Worm (Caenorhabditis elegans) whole organism, young adult: ENCODE measurements around the gene eat-4.

ENCODE experiments used
- B0261.1 ChIP-seq: sonication (generic microtip); optimal IDR thresholded peaks from 2 replicates; lab custom pipeline; 2016; ENCODE audit warnings: mild to moderate bottlenecking, missing genetic modification characterization, moderate library complexity, missing compliant biosample characterization
- B0336.3 ChIP-seq: fragments of 200-800 bp; sonication (Bioruptor generic); IDR thresholded peaks from 2 replicates; pipeline ENCODE4 v1.3.6; 2022; ENCODE audit warnings: missing genetic modification characterization, missing compliant biosample characterization
- Y53G8AR.9 ChIP-seq: fragments of 200-800 bp; sonication (Bioruptor generic); conservative IDR thresholded peaks from 2 replicates; pipeline ENCODE4 v1.3.6; 2022; ENCODE audit warnings: missing genetic modification reagents, missing genetic modification characterization, missing compliant biosample characterization
- attf-5 ChIP-seq: fragments of 200-800 bp; sonication (Bioruptor generic); optimal IDR thresholded peaks from 2 replicates; lab custom pipeline; 2018; ENCODE audit warnings: mild to moderate bottlenecking, missing genetic modification characterization, missing compliant biosample characterization
- attf-6 ChIP-seq: fragments of 200-800 bp; sonication (Bioruptor generic); IDR thresholded peaks from 2 replicates; pipeline ENCODE4 v1.3.6; 2022; ENCODE audit warnings: missing genetic modification reagents, missing genetic modification characterization, missing compliant biosample characterization
- ceh-100 ChIP-seq: fragments of 200-800 bp; sonication (Bioruptor generic); IDR thresholded peaks from 2 replicates; pipeline ENCODE4 v1.3.6; 2022; ENCODE audit warnings: missing genetic modification reagents, missing genetic modification characterization, missing compliant biosample characterization
- ceh-27 ChIP-seq: fragments of 200-800 bp; sonication (Bioruptor generic); optimal IDR thresholded peaks from 2 replicates; lab custom pipeline; 2018; ENCODE audit warnings: mild to moderate bottlenecking, missing genetic modification characterization, moderate library complexity, missing compliant biosample characterization
- ceh-91 ChIP-seq: fragments of 200-800 bp; sonication (Bioruptor generic); IDR thresholded peaks from 2 replicates; pipeline ENCODE4 v1.3.6; 2022; ENCODE audit warnings: missing genetic modification reagents, missing genetic modification characterization, missing compliant biosample characterization
- dpl-1 ChIP-seq: fragments of 150-350 bp; optimal IDR thresholded peaks from 2 replicates; lab custom pipeline; 2014; ENCODE audit warnings: missing biosample characterization, missing genetic modification reagents, missing genetic modification characterization
- efl-1 ChIP-seq: fragments of 150-350 bp; optimal IDR thresholded peaks from 2 replicates; lab custom pipeline; 2014; ENCODE audit warnings: missing biosample characterization, missing genetic modification reagents, missing genetic modification characterization
- ekl-4 ChIP-seq: fragments of 200-800 bp; sonication (Bioruptor generic); IDR thresholded peaks from 2 replicates; pipeline ENCODE4 v1.3.6; 2022; ENCODE audit warnings: missing genetic modification reagents, missing genetic modification characterization, missing compliant biosample characterization
- let-607 ChIP-seq, 2 experiments: fragments of 200-800 bp in 1 of 2; sonication (Bioruptor generic) in 1 of 2; sonication (generic microtip) in 1 of 2; optimal IDR thresholded peaks; 2 replicates each; lab custom pipeline; 2016 to 2018; ENCODE audit warnings: mild to moderate bottlenecking in 2 of 2, missing compliant biosample characterization in 2 of 2, missing genetic modification characterization in 2 of 2, moderate library complexity in 2 of 2, missing genotype in 1 of 2
- mcd-1 ChIP-seq: fragments of 200-800 bp; sonication (Bioruptor generic); IDR thresholded peaks from 2 replicates; pipeline ENCODE4 v1.3.6; 2022; ENCODE audit warnings: missing genetic modification reagents, missing genetic modification characterization, missing compliant biosample characterization
- nfya-1 ChIP-seq: sonication (generic microtip); optimal IDR thresholded peaks from 2 replicates; lab custom pipeline; 2017; ENCODE audit warnings: antibody characterized with exemption, missing compliant biosample characterization, missing genetic modification characterization, borderline replicate concordance; ENCODE audit not compliant: insufficient read depth
- nfyb-1 ChIP-seq: fragments of 200-800 bp; sonication (Bioruptor generic); IDR thresholded peaks from 2 replicates; pipeline ENCODE4 v1.3.6; 2022; ENCODE audit warnings: missing genetic modification reagents, missing genetic modification characterization, missing compliant biosample characterization
- sea-2 ChIP-seq: fragments of 200-800 bp; sonication (Bioruptor generic); IDR thresholded peaks from 2 replicates; pipeline ENCODE4 v1.3.6; 2022; ENCODE audit warnings: missing genetic modification characterization, missing compliant biosample characterization
- sptf-2 ChIP-seq: fragments of 200-800 bp; sonication (Bioruptor generic); optimal IDR thresholded peaks from 2 replicates; lab custom pipeline; 2018; ENCODE audit warnings: mild to moderate bottlenecking, missing genetic modification characterization, missing compliant biosample characterization
- ztf-18 ChIP-seq: sonication (generic microtip); optimal IDR thresholded peaks from 2 replicates; lab custom pipeline; 2016; ENCODE audit warnings: missing genotype, mild to moderate bottlenecking, missing genetic modification characterization, missing compliant biosample characterization
- ztf-25 ChIP-seq: fragments of 200-800 bp; sonication (Bioruptor generic); IDR thresholded peaks from 2 replicates; pipeline ENCODE4 v1.3.6; 2022; ENCODE audit warnings: missing genetic modification reagents, missing genetic modification characterization, missing compliant biosample characterization

The eat-4 gene

ce11 chrIII:9185722-9186121 is 49.0 kb downstream of the eat-4 start, which contains the start of gene ZC84.7:
Gene ZC84.7, plus strand, starts transcription at chrIII:9186022.
- no peak for TF ChIP-seq Y53G8AR.9 (GFP tag; lab: Robert Waterston, UW)
- no peak for TF ChIP-seq let-607 (tag; optimal IDR thresholded peaks at IDR 0.05; lab: Kevin White, UChicago)
- no peak for TF ChIP-seq B0261.1 (tag; lab: Kevin White, UChicago)
- no peak for TF ChIP-seq ztf-25 (GFP tag; lab: Robert Waterston, UW)
- no peak for TF ChIP-seq nfyb-1 (GFP tag; lab: Robert Waterston, UW)
- TF ChIP-seq attf-6 (GFP tag; lab: Robert Waterston, UW): no peak
- no peak for TF ChIP-seq B0336.3 (GFP tag; lab: Robert Waterston, UW)
- TF ChIP-seq ceh-100 (GFP tag; lab: Robert Waterston, UW): no peak
- no peak for TF ChIP-seq ekl-4

DNA sequence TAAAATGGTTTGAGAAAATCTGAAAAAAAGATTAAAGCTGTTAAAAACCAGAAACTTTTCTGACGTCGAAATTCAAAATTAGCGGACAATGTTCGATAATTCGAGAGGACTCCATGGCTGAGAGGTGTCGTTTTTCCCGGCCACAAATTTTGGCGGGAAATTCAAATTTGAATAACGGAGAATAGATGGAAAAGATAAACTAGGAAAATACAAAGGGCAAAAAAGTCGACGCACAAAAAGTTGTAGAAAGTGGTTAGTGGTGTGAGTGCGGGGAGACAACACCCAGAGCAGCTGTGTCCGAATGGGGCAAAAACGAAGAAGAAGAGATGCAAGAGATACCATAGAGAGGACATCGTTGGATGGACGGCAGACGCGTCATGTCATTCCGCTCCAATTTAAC is 54.4 kb downstream of the eat-4 start, which contains the start of gene cls-3:
Gene cls-3 (minus strand): TSS at position 19 of the 400 bp plus-strand sequence.
- TF ChIP-seq mcd-1: peak; percentile 24; the same call in 1 of the 2 replicates
- no peak for TF ChIP-seq ztf-18 (tag; lab: Kevin White, UChicago)
- TF ChIP-seq ceh-27 (GFP tag; lab: Kevin White, UChicago): no peak
- no peak for TF ChIP-seq sea-2
- TF ChIP-seq ceh-91 (GFP tag; lab: Robert Waterston, UW): no peak
- peak; percentile 64 for TF ChIP-seq dpl-1 (GFP tag; lab: Kevin White, UChicago)
- TF ChIP-seq efl-1 (GFP tag; lab: Kevin White, UChicago): peak; percentile 68
- no peak for TF ChIP-seq sptf-2 (GFP tag; lab: Kevin White, UChicago)
- no peak for TF ChIP-seq attf-5 (GFP tag; lab: Kevin White, UChicago)
- TF ChIP-seq nfya-1 (tag; lab: Kevin White, UChicago): no peak
- TF ChIP-seq, all 124 proteins: peak for 3
